Comparison of ENCODE assay signal across 2 worm cellular contexts in the genomic region with DNA sequence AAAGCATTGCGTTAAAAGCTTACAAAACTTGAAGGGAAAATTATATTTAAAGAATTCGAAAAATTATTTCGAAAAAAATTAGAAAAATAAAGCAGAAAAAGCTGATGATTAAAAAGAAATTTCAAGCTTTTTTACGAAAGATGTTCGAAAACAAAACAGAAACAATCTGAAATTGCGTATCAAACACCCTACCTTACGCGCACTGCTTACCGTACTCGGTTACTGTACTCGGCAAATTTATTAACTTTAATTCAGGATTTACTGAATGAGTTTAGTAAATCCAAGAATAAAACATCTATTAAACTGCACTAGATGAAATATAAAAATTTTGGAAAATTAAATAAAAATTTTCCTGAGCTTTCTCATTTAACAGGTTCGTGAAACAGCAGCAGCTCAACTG.
TF ChIP-seq lines count a peak whose summit lies in the region.

No protein-coding gene starts in this region.

TF ChIP-seq in whole organism, mixed stage, embryonic, 35 proteins besides CTCF, POLR2A, EP300 and RAD21:
- TF ChIP-seq snpc-4 (tag; optimal IDR thresholded peaks at IDR 0.05; lab: Kevin White, UChicago) (no peak), lsy-2 (tag; optimal IDR thresholded peaks at IDR 0.05; lab: Kevin White, UChicago) (peak; percentile 69)

TF ChIP-seq in whole organism, young adult, 124 proteins besides CTCF, POLR2A, EP300 and RAD21:
- TF ChIP-seq lsl-1 (GFP tag; optimal IDR thresholded peaks at IDR 0.05; lab: Kevin White, UChicago) (peak; percentile 83), madf-8 (GFP tag; conservative IDR thresholded peaks at IDR 0.05; lab: Robert Waterston, UW) (no peak), let-607 (tag; optimal IDR thresholded peaks at IDR 0.05; lab: Kevin White, UChicago) (no peak)
